Worm (Caenorhabditis elegans) whole organism, late embryonic: Measurements from ENCODE around the gene ZC395.4.

Experiments
- ceh-30 ChIP-seq: fragments of 150-350 bp; optimal IDR thresholded peaks from 2 replicates; lab custom pipeline; 2014; ENCODE audit warnings: missing biosample characterization, missing genetic modification characterization
- ceh-9 ChIP-seq: sonication (generic microtip); optimal IDR thresholded peaks from 2 replicates; lab custom pipeline; 2016; ENCODE audit warnings: mild to moderate bottlenecking, missing genetic modification characterization, inconsistent platforms, missing compliant biosample characterization
- che-1 ChIP-seq: sonication (generic microtip); optimal IDR thresholded peaks from 2 replicates; lab custom pipeline; 2016; ENCODE audit warnings: mild to moderate bottlenecking, missing genetic modification characterization, missing compliant biosample characterization
- hlh-15 ChIP-seq: sonication (generic microtip); optimal IDR thresholded peaks from 2 replicates; lab custom pipeline; 2016; ENCODE audit warnings: missing genetic modification characterization, missing compliant biosample characterization
- lin-11 ChIP-seq: fragments of 200-800 bp; sonication (Bioruptor generic); optimal IDR thresholded peaks from 2 replicates; lab custom pipeline; 2018; ENCODE audit warnings: mild to moderate bottlenecking, missing genetic modification characterization, missing compliant biosample characterization
- pros-1 ChIP-seq: fragments of 150-350 bp; optimal IDR thresholded peaks from 2 replicates; lab custom pipeline; 2014; ENCODE audit warnings: missing biosample characterization, missing genetic modification reagents, missing genetic modification characterization
- ttx-3 ChIP-seq: sonication (generic microtip); optimal IDR thresholded peaks from 2 replicates; lab custom pipeline; 2016; ENCODE audit warnings: missing genetic modification reagents, missing genetic modification characterization, missing compliant biosample characterization

DNA sequence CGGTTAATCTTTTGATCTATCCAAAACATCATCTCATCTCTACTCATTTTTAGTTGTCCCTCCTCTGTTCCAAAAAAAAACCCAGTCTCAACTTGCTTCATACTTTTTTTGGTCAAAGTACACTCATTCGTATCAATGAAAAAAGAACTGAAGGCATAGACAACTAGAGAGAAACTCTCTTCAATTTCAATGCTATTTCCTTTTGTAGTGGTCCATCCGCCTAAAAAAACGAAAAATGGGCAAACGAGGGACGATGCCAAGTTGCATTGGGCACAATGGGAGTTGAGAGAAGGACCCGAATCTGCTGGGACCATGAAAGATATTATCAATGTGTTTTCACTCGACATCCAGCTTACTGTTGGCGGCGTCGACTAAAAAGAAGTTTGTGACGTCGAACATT is 10.3 kb downstream of the ZC395.4 start:
- no peak for TF ChIP-seq che-1 (tag; lab: Kevin White, UChicago)
- no peak for TF ChIP-seq lin-11 (tag; lab: Kevin White, UChicago)
- no peak for TF ChIP-seq ceh-30 (tag; lab: Kevin White, UChicago)
- no peak for TF ChIP-seq pros-1 (tag; lab: Kevin White, UChicago)
- TF ChIP-seq ttx-3 (tag; lab: Kevin White, UChicago) = no peak
- no peak for TF ChIP-seq hlh-15 (tag; lab: Kevin White, UChicago)
- no peak for TF ChIP-seq ceh-9 (tag; lab: Kevin White, UChicago)
